Worm (Caenorhabditis elegans) whole organism, L2 larva: Measurements from ENCODE around the gene srh-173.

ENCODE experiments used
- aly-2 ChIP-seq: fragments of 150-350 bp; optimal IDR thresholded peaks from 2 replicates; lab custom pipeline; 2014; ENCODE audit warnings: missing biosample characterization, missing genetic modification characterization
- ama-1 ChIP-seq: fragments of 150-350 bp; optimal IDR thresholded peaks from 2 replicates; lab custom pipeline; 2018; ENCODE audit warnings: inconsistent platforms
- dmd-4 ChIP-seq: sonication (generic microtip); optimal IDR thresholded peaks from 2 replicates; lab custom pipeline; 2017; ENCODE audit warnings: missing biosample characterization, missing genetic modification characterization
- elt-3 ChIP-seq: sonication (generic microtip); optimal IDR thresholded peaks from 2 replicates; lab custom pipeline; 2017; ENCODE audit warnings: missing biosample characterization, missing genetic modification characterization
- lin-39 ChIP-seq: fragments of 150-350 bp; optimal IDR thresholded peaks from 2 replicates; lab custom pipeline; 2014; ENCODE audit warnings: missing biosample characterization, missing genetic modification reagents, missing genetic modification characterization
- nhr-12 ChIP-seq: fragments of 150-350 bp; optimal IDR thresholded peaks from 2 replicates; lab custom pipeline; 2014; ENCODE audit warnings: missing biosample characterization, missing genetic modification characterization
- ztf-11 ChIP-seq: sonication (generic microtip); optimal IDR thresholded peaks from 2 replicates; lab custom pipeline; 2017; ENCODE audit warnings: missing biosample characterization, missing genetic modification characterization

- TF ChIP-seq ztf-11 (no peak), ama-1 (lab: Kevin White, UChicago) (no peak), dmd-4 (tag; lab: Kevin White, UChicago) (no peak), lin-39 (tag; lab: Kevin White, UChicago) (no peak), aly-2 (tag; lab: Kevin White, UChicago) (no peak), elt-3 (tag; lab: Kevin White, UChicago) (no peak), nhr-12 (tag; lab: Kevin White, UChicago) (no peak)
Observed at ce11 chrV:19994665-19995064, 21.6 kb downstream of the srh-173 start.
